Fruit fly (Drosophila melanogaster): ENCODE data around the gene CG31269.

The CG31269 gene

DNA sequence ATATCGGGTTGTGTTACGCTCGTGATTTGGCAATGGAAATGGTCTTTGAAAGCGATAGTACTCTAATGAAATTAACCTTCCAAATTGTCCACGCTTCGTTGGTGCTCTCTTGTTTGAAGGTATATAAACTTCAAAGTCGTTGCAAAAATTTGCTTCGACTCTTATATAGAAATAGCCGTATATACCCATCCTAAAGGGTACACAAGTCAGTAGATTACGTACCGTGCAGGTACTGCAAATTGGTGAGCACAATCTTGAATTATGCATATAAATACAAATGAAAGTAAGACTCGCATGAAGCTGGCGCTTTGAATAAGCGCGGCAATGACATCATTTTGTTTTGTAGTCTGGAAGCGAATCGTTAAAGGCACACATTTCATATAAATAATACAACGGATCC, 10.7 kb upstream of the CG31269 start:
- TF ChIP-seq lbe (GFP tag; optimal IDR thresholded peaks at IDR 0.05) = peak; percentile 3
- TF ChIP-seq C15 (GFP tag; IDR thresholded peaks at IDR 0.05) = no peak
- TF ChIP-seq lmd (GFP tag; IDR thresholded peaks at IDR 0.05) = 0 out of 2 replicates have a peak, but pooled peaks have one; percentile 21
- no peak for TF ChIP-seq CG3847 (GFP tag; IDR thresholded peaks at IDR 0.05)
- TF ChIP-seq CG3065 (GFP tag; optimal IDR thresholded peaks at IDR 0.05) = no peak
- TF ChIP-seq tap (tag; optimal IDR thresholded peaks at IDR 0.05) = no peak
- no peak for TF ChIP-seq vfl (GFP tag; optimal IDR thresholded peaks at IDR 0.05)
- no peak for TF ChIP-seq CG7271 (tag; optimal IDR thresholded peaks at IDR 0.05)
- no peak for TF ChIP-seq GATAe (GFP tag; conservative IDR thresholded peaks at IDR 0.05)

DNA sequence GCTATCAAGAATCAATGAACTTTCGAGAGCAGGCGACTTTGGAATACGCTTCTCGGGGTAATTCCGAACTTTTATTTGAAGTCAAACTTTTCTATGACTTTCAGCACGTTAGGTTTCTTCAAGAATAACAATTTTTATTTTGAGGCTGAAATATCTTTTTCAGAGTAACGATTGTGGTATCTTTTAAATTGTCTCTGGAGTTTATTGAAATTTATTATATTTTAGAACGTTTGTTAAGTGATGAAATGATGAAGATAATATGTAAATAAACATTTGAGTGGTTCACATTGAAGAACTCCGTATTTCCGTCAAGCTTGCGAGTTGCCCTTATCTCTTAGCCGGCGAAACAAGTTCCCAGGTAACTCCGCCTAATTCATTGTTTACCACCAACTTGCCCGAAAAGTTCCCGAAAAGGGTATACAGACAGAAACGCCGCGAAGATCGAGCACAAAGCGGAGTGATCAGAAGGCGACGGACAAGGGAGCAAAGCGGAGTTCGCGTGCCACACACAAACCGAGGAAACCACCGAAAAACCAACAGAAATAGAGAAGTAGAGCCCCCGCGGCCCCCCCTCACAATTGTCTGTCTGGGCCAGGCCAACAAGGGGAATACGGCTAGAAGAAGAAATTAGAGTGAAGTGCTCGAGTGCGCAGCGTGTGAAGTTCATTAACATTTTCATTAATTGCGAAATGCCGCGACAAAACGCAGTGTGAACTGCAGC, 9.2 kb upstream of the CG31269 start:
- TF ChIP-seq HLH3B (GFP tag; IDR thresholded peaks at IDR 0.05) = no peak
- TF ChIP-seq hbn (GFP tag; IDR thresholded peaks at IDR 0.05; ENCODE audit: partially characterized antibody) = no peak
- TF ChIP-seq yki (optimal IDR thresholded peaks at IDR 0.05) = no peak
- TF ChIP-seq al (GFP tag; IDR thresholded peaks at IDR 0.05) = no peak
- TF ChIP-seq Neu2 (GFP tag; optimal IDR thresholded peaks at IDR 0.05; ENCODE audit: borderline replicate concordance) = no peak
- TF ChIP-seq trh (GFP tag; optimal IDR thresholded peaks at IDR 0.05) = no peak
- TF ChIP-seq Spps (tag; optimal IDR thresholded peaks at IDR 0.05) = no peak
- peak; percentile 5 for TF ChIP-seq mam (GFP tag; optimal IDR thresholded peaks at IDR 0.05)
- TF ChIP-seq CG18599 (GFP tag; optimal IDR thresholded peaks at IDR 0.05) = no peak
- TF ChIP-seq ERR (GFP tag; optimal IDR thresholded peaks at IDR 0.05) = no peak
- TF ChIP-seq az2 (GFP tag; optimal IDR thresholded peaks at IDR 0.05) = peak; percentile 29
- TF ChIP-seq Deaf1 (tag; optimal IDR thresholded peaks at IDR 0.05) = no peak
- TF ChIP-seq Hr3 (GFP tag; optimal IDR thresholded peaks at IDR 0.05) = no peak
- TF ChIP-seq ci (GFP tag; IDR thresholded peaks at IDR 0.05) = no peak
- no peak for TF ChIP-seq Mad (GFP tag; optimal IDR thresholded peaks at IDR 0.05)
- no peak for TF ChIP-seq CG12659 (GFP tag; optimal IDR thresholded peaks at IDR 0.05)
- TF ChIP-seq CG13775 (GFP tag; optimal IDR thresholded peaks at IDR 0.05) = no peak
- TF ChIP-seq CG6683 (GFP tag; optimal IDR thresholded peaks at IDR 0.05) = no peak
- no peak for TF ChIP-seq twi (tag; optimal IDR thresholded peaks at IDR 0.05)
- no peak for TF ChIP-seq Nf-YA (GFP tag; IDR thresholded peaks at IDR 0.05)
- TF ChIP-seq trem (tag; optimal IDR thresholded peaks at IDR 0.05) = peak; percentile 36
- TF ChIP-seq inv (GFP tag; IDR thresholded peaks at IDR 0.05; ENCODE audit: partially characterized antibody) = no peak
- no peak for TF ChIP-seq ash1 (GFP tag; optimal IDR thresholded peaks at IDR 0.05)
- TF ChIP-seq toy (GFP tag; IDR thresholded peaks at IDR 0.05) = no peak
- peak; percentile 7 for TF ChIP-seq CG12769 (tag; optimal IDR thresholded peaks at IDR 0.05)
- TF ChIP-seq CG6654 (GFP tag; optimal IDR thresholded peaks at IDR 0.05) = no peak
- no peak for TF ChIP-seq Ptx1 (GFP tag; IDR thresholded peaks at IDR 0.05)
- peak in 1 of 2 experiments; percentile 55 for TF ChIP-seq bsh (GFP tag; optimal IDR thresholded peaks at IDR 0.05)
- TF ChIP-seq CG17186 (GFP tag; optimal IDR thresholded peaks at IDR 0.05) = no peak
- no peak for TF ChIP-seq NfI (GFP tag; optimal IDR thresholded peaks at IDR 0.05)
- TF ChIP-seq Dll (GFP tag; IDR thresholded peaks at IDR 0.05; ENCODE audit: partially characterized antibody) = no peak
- peak; percentile 12 for TF ChIP-seq CG8924 (tag; optimal IDR thresholded peaks at IDR 0.05)
- no peak for TF ChIP-seq NFAT (GFP tag; IDR thresholded peaks at IDR 0.05)
- TF ChIP-seq en (GFP tag; optimal IDR thresholded peaks at IDR 0.05) = no peak
- peak; percentile 61 for TF ChIP-seq kni (GFP tag; optimal IDR thresholded peaks at IDR 0.05)
- no peak for TF ChIP-seq shn (GFP tag; optimal IDR thresholded peaks at IDR 0.05)
- TF ChIP-seq Adf1 (GFP tag; IDR thresholded peaks at IDR 0.05) = no peak
- TF ChIP-seq Oli (tag; optimal IDR thresholded peaks at IDR 0.05) = peak; percentile 22
- no peak for TF ChIP-seq tll (GFP tag; optimal IDR thresholded peaks at IDR 0.05)
- no peak for TF ChIP-seq CG1233 (GFP tag; optimal IDR thresholded peaks at IDR 0.05)

Measured in whole organism, embryonic.